Worm (Caenorhabditis elegans) whole organism, early embryonic: Measurements from ENCODE around the gene tag-280.

Source experiments
- ama-1 ChIP-seq: fragments of 150-350 bp; optimal IDR thresholded peaks from 2 replicates; lab custom pipeline; 2014
- hmbx-1 ChIP-seq: sonication (generic microtip); optimal IDR thresholded peaks from 2 replicates; lab custom pipeline; 2016; ENCODE audit warnings: mild to moderate bottlenecking, missing genetic modification characterization, missing compliant biosample characterization

- TF ChIP-seq ama-1 (lab: Kevin White, UChicago), result no peak
- no peak for TF ChIP-seq hmbx-1 (tag; lab: Kevin White, UChicago)
These were observed 13.0 kb downstream of the tag-280 start, which contains the start of gene srg-17 for ce11 chrII:12473406-12473805.
